Worm (Caenorhabditis elegans) whole organism, L1 larva: ENCODE measurements around the gene srbc-11.

Experiments
- ama-1 ChIP-seq: fragments of 150-350 bp; optimal IDR thresholded peaks from 2 replicates; lab custom pipeline; 2014
- efl-1 ChIP-seq, 4 experiments: fragments of 150-350 bp; optimal IDR thresholded peaks in 3 of 4; peaks in 1 of 4; 1 replicate in 1 of 4; 2 replicates in 3 of 4; lab custom pipeline; 2014; ENCODE audit warnings: missing biosample characterization in 2 of 4, missing genetic modification characterization in 2 of 4, missing genetic modification reagents in 2 of 4
- fkh-10 ChIP-seq: sonication (generic microtip); optimal IDR thresholded peaks from 2 replicates; lab custom pipeline; 2017; ENCODE audit warnings: missing biosample characterization, missing genetic modification reagents, missing genetic modification characterization
- fos-1 ChIP-seq: fragments of 150-350 bp; optimal IDR thresholded peaks from 2 replicates; lab custom pipeline; 2014; ENCODE audit warnings: missing biosample characterization, missing genetic modification characterization
- lin-35 ChIP-seq, 2 experiments: fragments of 150-350 bp; optimal IDR thresholded peaks; 2 replicates each; lab custom pipeline; 2014; ENCODE audit warnings: missing biosample characterization in 2 of 2, missing genetic modification characterization in 2 of 2, missing genetic modification reagents in 2 of 2
- nhr-77 ChIP-seq: fragments of 150-350 bp; optimal IDR thresholded peaks from 2 replicates; lab custom pipeline; 2014; ENCODE audit warnings: missing biosample characterization, missing genetic modification characterization
- snu-23 ChIP-seq: sonication (generic microtip); optimal IDR thresholded peaks from 2 replicates; lab custom pipeline; 2016; ENCODE audit warnings: missing genetic modification characterization, missing compliant biosample characterization
- xbp-1 ChIP-seq: sonication (generic microtip); optimal IDR thresholded peaks from 2 replicates; lab custom pipeline; 2016; ENCODE audit warnings: missing genetic modification characterization, missing compliant biosample characterization
- ztf-4 ChIP-seq: fragments of 150-350 bp; optimal IDR thresholded peaks from 2 replicates; lab custom pipeline; 2014; ENCODE audit warnings: missing biosample characterization, missing genetic modification characterization

DNA sequence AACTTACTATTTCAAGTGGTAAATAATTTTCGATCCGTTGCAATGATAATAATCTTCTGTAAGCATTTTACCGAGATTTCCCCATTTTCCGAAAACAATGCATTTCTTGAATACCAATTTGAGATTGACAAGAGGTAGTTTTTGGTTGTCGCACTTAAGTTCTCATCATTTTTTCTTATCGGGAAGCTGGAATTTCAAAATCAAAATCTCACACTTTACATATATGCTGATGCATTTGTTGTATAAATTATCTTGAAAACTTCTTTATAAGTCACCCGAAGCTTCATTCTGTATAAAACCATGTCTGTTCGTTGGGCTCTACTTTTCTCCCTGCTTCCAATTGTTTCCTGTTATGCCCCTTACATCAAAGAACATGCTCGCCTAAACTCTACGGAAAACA is 43.7 kb downstream of the srbc-11 start, which contains the start of gene try-11:
- TF ChIP-seq fkh-10 (GFP tag; lab: Kevin White, UChicago) (no peak), snu-23 (GFP tag; lab: Kevin White, UChicago) (no peak), lin-35 (GFP tag; optimal IDR thresholded peaks at IDR 0.05; lab: Kevin White, UChicago) (no peak), efl-1 (optimal IDR thresholded peaks at IDR 0.05; lab: Kevin White, UChicago) (no peak), efl-1 (GFP tag; optimal IDR thresholded peaks at IDR 0.05 in 1 of 2; lab: Kevin White, UChicago) (peak in 1 of 2 experiments; percentile 24), xbp-1 (tag; lab: Kevin White, UChicago) (no peak), fos-1 (no peak), nhr-77 (tag; lab: Kevin White, UChicago) (no peak), ama-1 (lab: Kevin White, UChicago) (no peak), ztf-4 (no peak)
